Worm (Caenorhabditis elegans) whole organism, mixed stage, embryonic: ENCODE data around the gene rpl-22.

Source experiments
- nhr-237 ChIP-seq: fragments of 150-350 bp; optimal IDR thresholded peaks from 2 replicates; lab custom pipeline; 2014; ENCODE audit warnings: missing biosample characterization, missing genetic modification characterization
- nhr-76 ChIP-seq: sonication (generic microtip); optimal IDR thresholded peaks from 2 replicates; lab custom pipeline; 2017; ENCODE audit warnings: missing biosample characterization, missing genetic modification characterization
- pha-4 ChIP-seq: fragments of 150-350 bp; optimal IDR thresholded peaks from 2 replicates; lab custom pipeline; 2018; ENCODE audit warnings: missing biosample characterization, missing genetic modification reagents, missing genetic modification characterization
- snpc-4 ChIP-seq: fragments of 150-350 bp; optimal IDR thresholded peaks from 2 replicates; lab custom pipeline; 2014; ENCODE audit warnings: missing biosample characterization, missing genetic modification characterization

DNA sequence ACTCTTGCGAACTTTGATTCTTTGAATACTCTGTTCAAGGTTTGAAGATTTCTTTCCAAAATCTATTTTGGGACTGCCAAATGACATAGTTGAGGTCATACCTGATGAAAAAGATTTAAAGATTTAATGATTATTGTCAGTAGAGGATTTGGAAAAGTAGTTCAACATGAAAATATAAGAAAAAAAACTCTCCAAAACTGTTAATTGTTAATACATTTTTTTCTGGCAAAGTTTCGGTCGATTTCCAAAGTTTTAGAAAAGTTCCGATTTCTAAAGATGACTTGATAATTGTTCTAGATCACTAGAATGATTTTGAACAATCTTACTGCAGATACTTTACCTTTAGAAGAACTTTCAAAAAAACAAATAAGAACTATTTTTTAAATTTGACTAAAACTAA, 15.8 kb downstream of the rpl-22 start, which contains the start of gene C27A2.7:
- TF ChIP-seq nhr-76 (tag; lab: Kevin White, UChicago), result no peak
- no peak for TF ChIP-seq snpc-4
- no peak for TF ChIP-seq nhr-237
- no peak for TF ChIP-seq pha-4 (tag; lab: Kevin White, UChicago)
